Worm (Caenorhabditis elegans) whole organism, late embryonic: ENCODE measurements around the gene C53D6.6.

ENCODE experiments used
- ama-1 ChIP-seq: fragments of 150-350 bp; optimal IDR thresholded peaks from 2 replicates; lab custom pipeline; 2014
- sox-4 ChIP-seq: sonication (generic microtip); optimal IDR thresholded peaks from 2 replicates; lab custom pipeline; 2017; ENCODE audit warnings: mild to moderate bottlenecking, missing genetic modification characterization, inconsistent platforms, missing compliant biosample characterization

- no peak for TF ChIP-seq sox-4 (tag; lab: Kevin White, UChicago)
- no peak for TF ChIP-seq ama-1
Observed at ce11 chrIV:9001184-9001583, 31.3 kb downstream of the C53D6.6 start.
